Worm (Caenorhabditis elegans) whole organism, L2 larva: Measurements from ENCODE around the gene C05D11.13.

Experiments
- R02D3.7 ChIP-seq: fragments of 150-350 bp; optimal IDR thresholded peaks from 2 replicates; lab custom pipeline; 2014; ENCODE audit warnings: missing biosample characterization, missing genetic modification characterization
- egl-27 ChIP-seq: sonication (generic microtip); optimal IDR thresholded peaks from 3 replicates; lab custom pipeline; 2017; ENCODE audit warnings: missing biosample characterization, missing genetic modification reagents, missing genetic modification characterization
- lsy-2 ChIP-seq, 2 experiments: fragments of 150-350 bp in 1 of 2; sonication (generic microtip) in 1 of 2; optimal IDR thresholded peaks; 2 replicates each; lab custom pipeline; 2014 to 2017; ENCODE audit warnings: missing biosample characterization in 2 of 2, missing genetic modification characterization in 2 of 2
- nhr-10 ChIP-seq: sonication (generic microtip); optimal IDR thresholded peaks from 2 replicates; lab custom pipeline; 2017; ENCODE audit warnings: missing biosample characterization, missing genetic modification characterization
- nhr-11 ChIP-seq: fragments of 150-350 bp; optimal IDR thresholded peaks from 2 replicates; lab custom pipeline; 2014; ENCODE audit warnings: missing biosample characterization, missing genetic modification characterization
- nhr-12 ChIP-seq: fragments of 150-350 bp; optimal IDR thresholded peaks from 2 replicates; lab custom pipeline; 2014; ENCODE audit warnings: missing biosample characterization, missing genetic modification characterization
- nhr-23 ChIP-seq: fragments of 150-350 bp; optimal IDR thresholded peaks from 2 replicates; lab custom pipeline; 2014; ENCODE audit warnings: missing biosample characterization, missing genetic modification reagents, missing genetic modification characterization
- nhr-6 ChIP-seq: fragments of 150-350 bp; optimal IDR thresholded peaks from 2 replicates; lab custom pipeline; 2014; ENCODE audit warnings: missing biosample characterization, missing genetic modification characterization
- nhr-77 ChIP-seq: fragments of 150-350 bp; optimal IDR thresholded peaks from 2 replicates; lab custom pipeline; 2014; ENCODE audit warnings: missing biosample characterization, missing genetic modification characterization
- sma-3 ChIP-seq: sonication (generic microtip); optimal IDR thresholded peaks from 2 replicates; lab custom pipeline; 2016; ENCODE audit warnings: missing genetic modification reagents, missing genetic modification characterization, missing compliant biosample characterization
- unc-39 ChIP-seq: fragments of 150-350 bp; optimal IDR thresholded peaks from 2 replicates; lab custom pipeline; 2014; ENCODE audit warnings: missing biosample characterization, missing genetic modification characterization
- zag-1 ChIP-seq: fragments of 150-350 bp; optimal IDR thresholded peaks from 2 replicates; lab custom pipeline; 2014; ENCODE audit warnings: missing biosample characterization, missing genetic modification characterization

DNA sequence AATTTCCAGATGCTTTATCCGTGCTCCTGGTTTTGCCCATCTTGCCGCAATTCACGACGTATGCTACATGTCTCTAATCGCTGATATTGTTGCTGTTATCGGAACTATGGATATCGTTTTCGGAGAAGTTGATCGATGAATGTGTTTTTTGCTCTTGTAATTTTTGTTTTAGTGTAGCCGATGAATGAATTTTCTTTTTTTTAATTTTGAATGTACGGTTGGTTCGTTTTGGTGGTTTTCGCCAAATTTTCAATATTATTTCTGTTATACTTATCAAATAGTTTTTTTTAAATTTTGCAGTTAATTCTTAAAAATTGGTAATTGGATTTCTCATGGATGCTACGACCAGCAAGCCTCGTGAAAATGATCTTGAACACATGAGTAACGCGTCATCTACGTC, 22.6 kb upstream of the C05D11.13 start, which contains the start of gene T26A5.2:
- no peak for TF ChIP-seq nhr-77
- TF ChIP-seq nhr-12 (tag; lab: Kevin White, UChicago): no peak
- no peak for TF ChIP-seq R02D3.7
- TF ChIP-seq nhr-23 (tag; lab: Kevin White, UChicago): no peak
- no peak for TF ChIP-seq sma-3 (GFP tag; lab: Kevin White, UChicago)
- TF ChIP-seq egl-27 (tag; lab: Kevin White, UChicago): no peak
- no peak for TF ChIP-seq lsy-2 (tag; optimal IDR thresholded peaks at IDR 0.05; lab: Kevin White, UChicago)
- no peak for TF ChIP-seq nhr-10
- no peak for TF ChIP-seq zag-1 (tag; lab: Kevin White, UChicago)
- TF ChIP-seq unc-39: no peak
- TF ChIP-seq nhr-6 (tag; lab: Kevin White, UChicago): no peak
- TF ChIP-seq nhr-11: no peak
